Worm (Caenorhabditis elegans) whole organism, L3 larva: ENCODE data around the gene clec-136.

Experiments used
- R02D3.7 ChIP-seq: fragments of 150-350 bp; optimal IDR thresholded peaks from 2 replicates; lab custom pipeline; 2014; ENCODE audit warnings: missing biosample characterization, missing genetic modification characterization
- ama-1 ChIP-seq: fragments of 150-350 bp; optimal IDR thresholded peaks from 2 replicates; lab custom pipeline; 2018
- ceh-16 ChIP-seq: sonication (generic microtip); optimal IDR thresholded peaks from 2 replicates; lab custom pipeline; 2017; ENCODE audit warnings: missing biosample characterization, missing genetic modification characterization
- ceh-28 ChIP-seq: fragments of 150-350 bp; optimal IDR thresholded peaks from 2 replicates; lab custom pipeline; 2014; ENCODE audit warnings: missing biosample characterization, missing genetic modification reagents, missing genetic modification characterization
- ceh-82 ChIP-seq: fragments of 150-350 bp; optimal IDR thresholded peaks from 2 replicates; lab custom pipeline; 2014; ENCODE audit warnings: missing biosample characterization, missing genetic modification characterization
- ceh-9 ChIP-seq: sonication (generic microtip); optimal IDR thresholded peaks from 2 replicates; lab custom pipeline; 2018; ENCODE audit warnings: missing biosample characterization, missing genetic modification characterization
- daf-12 ChIP-seq: fragments of 150-350 bp; optimal IDR thresholded peaks from 2 replicates; lab custom pipeline; 2014; ENCODE audit warnings: missing biosample characterization, missing genetic modification reagents, missing genetic modification characterization
- egl-27 ChIP-seq: sonication (generic microtip); optimal IDR thresholded peaks from 4 replicates; lab custom pipeline; 2017; ENCODE audit warnings: missing biosample characterization, missing genetic modification reagents, missing genetic modification characterization
- egl-5 ChIP-seq: fragments of 150-350 bp; optimal IDR thresholded peaks from 2 replicates; lab custom pipeline; 2017; ENCODE audit warnings: missing biosample characterization, missing genetic modification reagents, missing genetic modification characterization, inconsistent platforms
- elt-1 ChIP-seq: fragments of 150-350 bp; optimal IDR thresholded peaks from 2 replicates; lab custom pipeline; 2014; ENCODE audit warnings: missing biosample characterization, missing genetic modification characterization
- elt-2 ChIP-seq: sonication (generic microtip); optimal IDR thresholded peaks from 2 replicates; lab custom pipeline; 2016; ENCODE audit warnings: missing genetic modification reagents, mild to moderate bottlenecking, missing genetic modification characterization, missing compliant biosample characterization
- eor-1 ChIP-seq, 2 experiments: fragments of 150-350 bp; optimal IDR thresholded peaks; 2 replicates each; lab custom pipeline; 2014 to 2018; ENCODE audit warnings: missing biosample characterization in 2 of 2, missing genetic modification characterization in 2 of 2
- fkh-10 ChIP-seq: sonication (generic microtip); optimal IDR thresholded peaks from 2 replicates; lab custom pipeline; 2017; ENCODE audit warnings: missing biosample characterization, missing genetic modification reagents, missing genetic modification characterization
- fkh-2 ChIP-seq: fragments of 150-350 bp; optimal IDR thresholded peaks from 2 replicates; lab custom pipeline; 2014; ENCODE audit warnings: missing biosample characterization, missing genetic modification reagents, missing genetic modification characterization
- fos-1 ChIP-seq: fragments of 150-350 bp; optimal IDR thresholded peaks from 2 replicates; lab custom pipeline; 2014; ENCODE audit warnings: missing biosample characterization, missing genetic modification characterization
- hmg-11 ChIP-seq: sonication (generic microtip); optimal IDR thresholded peaks from 2 replicates; lab custom pipeline; 2016; ENCODE audit warnings: missing genetic modification characterization, missing compliant biosample characterization
- lin-15B ChIP-seq: fragments of 150-350 bp; optimal IDR thresholded peaks from 2 replicates; lab custom pipeline; 2014; ENCODE audit warnings: missing biosample characterization, missing genetic modification characterization
- lin-39 ChIP-seq: fragments of 150-350 bp; optimal IDR thresholded peaks from 2 replicates; lab custom pipeline; 2018; ENCODE audit warnings: missing biosample characterization, missing genetic modification reagents, missing genetic modification characterization
- lsy-12 ChIP-seq: sonication (generic microtip); optimal IDR thresholded peaks from 2 replicates; lab custom pipeline; 2016; ENCODE audit warnings: mild to moderate bottlenecking, missing genetic modification characterization, missing compliant biosample characterization
- nfya-1 ChIP-seq: sonication (generic microtip); optimal IDR thresholded peaks from 2 replicates; lab custom pipeline; 2017; ENCODE audit warnings: missing genetic modification characterization, mild to moderate bottlenecking, missing compliant biosample characterization, antibody characterized with exemption, moderate library complexity; ENCODE audit not compliant: insufficient read depth
- nhr-12 ChIP-seq: fragments of 150-350 bp; optimal IDR thresholded peaks from 2 replicates; lab custom pipeline; 2014; ENCODE audit warnings: missing biosample characterization, missing genetic modification characterization
- nhr-23 ChIP-seq: fragments of 150-350 bp; optimal IDR thresholded peaks from 2 replicates; lab custom pipeline; 2014; ENCODE audit warnings: missing biosample characterization, missing genetic modification reagents, missing genetic modification characterization
- nhr-25 ChIP-seq: sonication (generic microtip); optimal IDR thresholded peaks from 2 replicates; lab custom pipeline; 2017; ENCODE audit warnings: missing biosample characterization, missing genetic modification characterization
- nhr-43 ChIP-seq: sonication (generic microtip); optimal IDR thresholded peaks from 2 replicates; lab custom pipeline; 2016; ENCODE audit warnings: mild to moderate bottlenecking, missing genetic modification characterization, missing compliant biosample characterization; ENCODE audit not compliant: poor library complexity, severe bottlenecking
- nhr-76 ChIP-seq: fragments of 150-350 bp; sonication (generic microtip); optimal IDR thresholded peaks from 5 replicates; lab custom pipeline; 2014; ENCODE audit warnings: missing biosample characterization, missing genetic modification characterization
- pha-4 ChIP-seq: fragments of 150-350 bp; optimal IDR thresholded peaks from 2 replicates; lab custom pipeline; 2014; ENCODE audit warnings: missing biosample characterization, missing genetic modification reagents, missing genetic modification characterization
- pqm-1 ChIP-seq: fragments of 150-350 bp; optimal IDR thresholded peaks from 2 replicates; lab custom pipeline; 2017; ENCODE audit warnings: missing biosample characterization, missing genetic modification characterization, inconsistent platforms
- sea-2 ChIP-seq: fragments of 150-350 bp; sonication (generic microtip); optimal IDR thresholded peaks from 4 replicates; lab custom pipeline; 2014; ENCODE audit warnings: missing biosample characterization, missing genetic modification reagents, missing genetic modification characterization
- snpc-4 ChIP-seq: fragments of 150-350 bp; optimal IDR thresholded peaks from 2 replicates; lab custom pipeline; 2014; ENCODE audit warnings: missing biosample characterization, missing genetic modification characterization
- tbx-2 ChIP-seq: sonication (generic microtip); optimal IDR thresholded peaks from 2 replicates; lab custom pipeline; 2016; ENCODE audit warnings: mild to moderate bottlenecking, missing genetic modification characterization, missing compliant biosample characterization
- unc-62 ChIP-seq: fragments of 150-350 bp; sonication (generic microtip); optimal IDR thresholded peaks from 4 replicates; lab custom pipeline; 2014; ENCODE audit warnings: missing biosample characterization, missing genetic modification reagents, missing genetic modification characterization
- zag-1 ChIP-seq: fragments of 150-350 bp; optimal IDR thresholded peaks from 2 replicates; lab custom pipeline; 2014; ENCODE audit warnings: missing biosample characterization, missing genetic modification characterization
- ztf-11 ChIP-seq: fragments of 150-350 bp; optimal IDR thresholded peaks from 2 replicates; lab custom pipeline; 2014; ENCODE audit warnings: missing biosample characterization, missing genetic modification characterization
- ztf-4 ChIP-seq: fragments of 150-350 bp; optimal IDR thresholded peaks from 2 replicates; lab custom pipeline; 2014; ENCODE audit warnings: missing biosample characterization, missing genetic modification characterization

Gene clec-136

ce11 chrII:4648785-4649184, 32.4 kb upstream of the clec-136 start, which contains the start of gene lgc-27:
Gene lgc-27 (plus strand): TSS chrII:4649085.
- TF ChIP-seq nhr-43 (no peak), pha-4 (peak; percentile 16)

- peak; percentile 22 for TF ChIP-seq nfya-1 (tag; lab: Kevin White, UChicago)
- no peak for TF ChIP-seq unc-62 (GFP tag; lab: Kevin White, UChicago)
- no peak for TF ChIP-seq lsy-12 (tag; lab: Kevin White, UChicago)
- no peak for TF ChIP-seq nhr-76 (tag; lab: Kevin White, UChicago)
Observed at ce11 chrII:4640748-4641147, 24.4 kb upstream of the clec-136 start.

- TF ChIP-seq sea-2 (GFP tag; lab: Kevin White, UChicago) (no peak), fkh-2 (tag; lab: Kevin White, UChicago) (no peak), nhr-43 (peak; percentile 7), snpc-4 (tag; lab: Kevin White, UChicago) (no peak), ztf-11 (tag; lab: Kevin White, UChicago) (no peak), ceh-9 (tag; lab: Kevin White, UChicago) (no peak), zag-1 (tag; lab: Kevin White, UChicago) (no peak), nhr-23 (tag; lab: Kevin White, UChicago) (peak; percentile 66)
Observed at ce11 chrII:4638891-4639290, 22.5 kb upstream of the clec-136 start.

- TF ChIP-seq ceh-82 (tag; lab: Kevin White, UChicago) (no peak), nhr-23 (tag; lab: Kevin White, UChicago) (no peak), lin-39 (no peak), nhr-76 (tag; lab: Kevin White, UChicago) (no peak), elt-2 (tag; lab: Kevin White, UChicago) (no peak)
Observed at ce11 chrII:4638241-4638640, 21.9 kb upstream of the clec-136 start, which contains the start of gene che-10. Gene che-10 (minus strand): TSS chrII:4638341.

ce11 chrII:4631479-4631878, 15.1 kb upstream of the clec-136 start:
- TF ChIP-seq nhr-12 (tag; lab: Kevin White, UChicago): no peak
- TF ChIP-seq nhr-25 (tag; lab: Kevin White, UChicago): no peak
- TF ChIP-seq ceh-16 (tag; lab: Kevin White, UChicago): no peak
- no peak for TF ChIP-seq tbx-2 (tag; lab: Kevin White, UChicago)
- TF ChIP-seq fkh-2 (tag; lab: Kevin White, UChicago): no peak
- TF ChIP-seq fos-1 (tag; lab: Kevin White, UChicago): no peak
- no peak for TF ChIP-seq ceh-9 (tag; lab: Kevin White, UChicago)
- no peak for TF ChIP-seq egl-27 (tag; lab: Kevin White, UChicago)
- no peak for TF ChIP-seq pha-4
- no peak for TF ChIP-seq R02D3.7 (tag; lab: Kevin White, UChicago)
- TF ChIP-seq hmg-11 (tag; lab: Kevin White, UChicago): no peak
- TF ChIP-seq nhr-43: no peak
- TF ChIP-seq zag-1 (tag; lab: Kevin White, UChicago): no peak
- TF ChIP-seq ztf-4: no peak
- no peak for TF ChIP-seq egl-5 (tag; lab: Kevin White, UChicago)
- TF ChIP-seq ama-1: no peak

ce11 chrII:4626606-4627005, 10.3 kb upstream of the clec-136 start, which contains the start of gene F35D11.1:
Gene F35D11.1 (plus strand): TSS chrII:4626906.
- no peak for TF ChIP-seq fkh-10 (GFP tag; lab: Kevin White, UChicago)
- TF ChIP-seq ceh-28 (tag; lab: Kevin White, UChicago): no peak
- TF ChIP-seq fos-1 (tag; lab: Kevin White, UChicago): no peak
- no peak for TF ChIP-seq daf-12
- no peak for TF ChIP-seq nfya-1 (tag; lab: Kevin White, UChicago)
- no peak for TF ChIP-seq nhr-76 (tag; lab: Kevin White, UChicago)
- no peak for TF ChIP-seq pqm-1 (tag; lab: Kevin White, UChicago)
- TF ChIP-seq elt-1 (tag; lab: Kevin White, UChicago): no peak
- no peak for TF ChIP-seq nhr-23 (tag; lab: Kevin White, UChicago)
- TF ChIP-seq eor-1 (tag; optimal IDR thresholded peaks at IDR 0.05; lab: Kevin White, UChicago): no peak
- TF ChIP-seq ztf-4: no peak
- TF ChIP-seq nhr-43: no peak
- TF ChIP-seq lin-15B (tag; lab: Kevin White, UChicago): no peak
- no peak for TF ChIP-seq ama-1
